Fruit fly (Drosophila melanogaster): Measurements from ENCODE around the gene CG4511.
A peak's percentile ranks its signal among the peaks of the same experiment; 100 is the strongest.

The CG4511 gene

DNA sequence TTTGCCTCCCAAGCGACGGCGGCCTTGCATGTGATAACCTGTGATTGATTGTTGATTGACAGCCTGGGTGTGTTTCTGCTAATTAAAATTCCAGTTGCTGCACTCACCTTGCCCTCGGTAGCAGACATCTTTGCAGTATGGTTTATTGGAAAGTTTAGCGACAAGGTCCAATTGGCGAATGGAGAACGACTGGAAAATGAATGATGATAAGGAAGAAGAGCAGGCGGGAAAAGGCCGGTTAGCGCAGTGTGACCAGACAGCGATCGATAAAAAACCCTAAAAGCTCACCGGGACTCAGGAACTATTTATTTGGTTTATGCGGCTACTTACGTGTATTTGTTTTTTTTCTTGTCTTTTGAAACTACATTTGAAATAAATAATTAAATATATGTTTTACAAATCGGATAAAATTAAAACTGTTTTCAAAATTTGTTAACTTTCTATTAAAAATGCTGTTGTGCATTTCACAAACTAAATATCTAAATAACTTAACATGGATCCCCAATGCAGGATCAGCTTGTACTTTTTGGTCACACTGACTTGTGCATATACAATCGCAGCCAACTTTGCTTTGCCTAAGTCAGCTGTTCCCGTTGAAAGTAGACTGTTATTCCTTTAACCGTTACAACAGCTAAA is 18.0 kb downstream of the CG4511 start, which contains the start of gene Fdh (continued):
- TF ChIP-seq CG32006 (GFP tag; optimal IDR thresholded peaks at IDR 0.05) (peak; percentile 55), fkh (GFP tag; optimal IDR thresholded peaks at IDR 0.05) (peak; percentile 40), CG16779 (tag; optimal IDR thresholded peaks at IDR 0.05) (peak; percentile 31), Sox14 (GFP tag; optimal IDR thresholded peaks at IDR 0.05) (peak; percentile 31), esn (GFP tag; optimal IDR thresholded peaks at IDR 0.05) (peak; percentile 70), CG34406 (GFP tag; optimal IDR thresholded peaks at IDR 0.05) (peak; percentile 54)

DNA sequence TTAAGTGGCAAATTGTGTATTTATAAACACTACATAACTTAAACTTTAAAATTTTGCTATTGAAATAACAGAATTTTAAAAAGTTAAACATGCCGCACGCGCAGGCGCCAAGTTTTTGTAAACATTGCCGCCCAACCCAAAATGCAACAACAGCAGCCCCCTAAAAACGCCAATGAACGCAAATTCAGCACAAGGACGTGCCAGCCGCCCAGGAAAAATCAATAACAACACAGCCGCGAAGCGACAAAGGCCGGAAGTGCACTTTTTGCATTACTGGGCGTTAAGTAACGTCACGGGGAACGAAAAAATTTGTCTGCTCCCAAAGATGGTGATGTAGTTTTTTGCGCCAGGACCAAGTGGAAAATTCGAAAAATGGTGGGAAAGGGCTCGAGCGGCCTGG is 18.5 kb downstream of the CG4511 start, which contains the start of gene CG4596:
Gene CG4596, plus strand, starts transcription at position 219 of the 400 bp plus-strand sequence.
- TF ChIP-seq Sox102F (GFP tag; optimal IDR thresholded peaks at IDR 0.05) (no peak), acj6 (GFP tag; optimal IDR thresholded peaks at IDR 0.05) (no peak), salr (GFP tag; optimal IDR thresholded peaks at IDR 0.05) (no peak), net (GFP tag; optimal IDR thresholded peaks at IDR 0.05) (no peak), CG31627 (GFP tag; optimal IDR thresholded peaks at IDR 0.05) (no peak), CG15336 (GFP tag; IDR thresholded peaks at IDR 0.05) (no peak), vri (GFP tag; optimal IDR thresholded peaks at IDR 0.05) (no peak), CG16779 (tag; optimal IDR thresholded peaks at IDR 0.05) (no peak), fd59A (GFP tag; optimal IDR thresholded peaks at IDR 0.05) (no peak), CG4318 (GFP tag; optimal IDR thresholded peaks at IDR 0.05) (no peak), svp (GFP tag) (no peak), CG6808 (GFP tag; optimal IDR thresholded peaks at IDR 0.05) (no peak), Gug (GFP tag; IDR thresholded peaks at IDR 0.05) (no peak)

DNA sequence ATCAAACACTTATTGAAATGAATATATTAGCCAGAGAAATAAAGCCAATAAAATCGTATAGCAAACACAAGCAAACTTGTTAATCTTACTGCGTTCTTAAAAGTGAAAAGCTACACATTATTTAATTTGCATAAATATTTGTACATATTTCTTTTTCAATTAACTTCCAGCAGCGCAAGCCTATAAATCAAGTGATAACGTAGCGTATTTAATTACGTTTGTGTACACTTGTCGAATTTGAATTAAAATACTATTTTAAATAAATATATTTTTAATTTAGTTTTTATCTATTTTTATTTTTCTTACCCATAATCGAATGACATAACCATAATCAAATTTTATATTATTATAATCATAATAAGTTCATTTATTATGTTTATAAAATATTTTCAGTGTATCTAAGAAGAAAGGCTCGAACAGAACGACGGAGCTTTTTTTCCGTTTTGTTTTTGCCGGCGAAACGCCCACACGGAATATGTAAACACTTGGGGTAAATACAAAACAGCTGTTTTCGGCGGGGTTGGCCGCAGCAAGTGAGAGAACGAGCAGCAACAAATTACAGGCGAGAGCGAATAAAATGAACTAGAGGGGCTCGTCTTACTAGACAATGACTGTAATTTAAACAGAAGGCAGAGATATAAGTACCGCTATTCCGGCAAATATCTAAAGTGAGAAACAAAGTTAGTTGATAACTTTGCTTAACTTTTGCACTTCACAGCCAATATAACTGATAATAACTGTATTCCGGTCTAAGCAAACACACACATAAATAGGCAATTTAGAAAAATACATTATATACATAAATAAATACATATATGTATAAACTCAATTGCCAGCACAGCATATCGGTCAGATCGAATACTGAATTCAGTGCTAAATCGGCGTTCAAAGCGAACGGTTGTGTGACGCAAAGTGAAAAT is 21.5 kb downstream of the CG4511 start, which contains the start of gene Sodh2:
Gene Sodh2, plus strand, starts transcription at position 870 of the 920 bp plus-strand sequence.
- TF ChIP-seq acj6 (GFP tag; optimal IDR thresholded peaks at IDR 0.05) (peak; percentile 26), lz (GFP tag; optimal IDR thresholded peaks at IDR 0.05) (peak; percentile 53), topi (GFP tag; optimal IDR thresholded peaks at IDR 0.05) (peak; percentile 46), Gug (GFP tag; IDR thresholded peaks at IDR 0.05) (peak; percentile 53; the same call in 1 of the 2 replicates), CG6276 (GFP tag; optimal IDR thresholded peaks at IDR 0.05) (peak; percentile 56), Hr39 (GFP tag; optimal IDR thresholded peaks at IDR 0.05) (peak; percentile 5), dac (GFP tag; optimal IDR thresholded peaks at IDR 0.05) (peak; percentile 32), CG4318 (GFP tag; optimal IDR thresholded peaks at IDR 0.05) (no peak), eg (GFP tag; IDR thresholded peaks at IDR 0.05) (peak; percentile 88), Eip93F (GFP tag; optimal IDR thresholded peaks at IDR 0.05) (peak; percentile 50), CG31627 (GFP tag; optimal IDR thresholded peaks at IDR 0.05) (peak; percentile 7), CG8319 (GFP tag; optimal IDR thresholded peaks at IDR 0.05) (no peak), fd85E (GFP tag; optimal IDR thresholded peaks at IDR 0.05) (no peak), CG6163 (GFP tag; IDR thresholded peaks at IDR 0.05) (peak; percentile 66), CG11902 (GFP tag; optimal IDR thresholded peaks at IDR 0.05) (no peak), CG10631 (GFP tag; optimal IDR thresholded peaks at IDR 0.05) (peak; percentile 12), fd59A (GFP tag; optimal IDR thresholded peaks at IDR 0.05) (no peak), dsx (GFP tag; optimal IDR thresholded peaks at IDR 0.05; ENCODE audit: poor library complexity, severe bottlenecking) (peak; percentile 70), CG16779 (tag; optimal IDR thresholded peaks at IDR 0.05) (peak; percentile 45), Eip75B (GFP tag; optimal IDR thresholded peaks at IDR 0.05) (no peak), CG9139 (GFP tag; optimal IDR thresholded peaks at IDR 0.05) (peak; percentile 42), Hr38 (GFP tag; optimal IDR thresholded peaks at IDR 0.05) (no peak), svp (GFP tag) (peak; percentile 75), CG3919 (GFP tag; optimal IDR thresholded peaks at IDR 0.05) (peak; percentile 52), vri (GFP tag; optimal IDR thresholded peaks at IDR 0.05) (peak; percentile 78), Sox14 (GFP tag; optimal IDR thresholded peaks at IDR 0.05) (peak; percentile 50), OdsH (GFP tag; optimal IDR thresholded peaks at IDR 0.05) (peak; percentile 65), CG32006 (GFP tag; optimal IDR thresholded peaks at IDR 0.05) (peak; percentile 63), CG11762 (GFP tag; optimal IDR thresholded peaks at IDR 0.05; ENCODE audit: insufficient read depth) (peak; percentile 11), Eip78C (GFP tag) (peak; percentile 85), pdm3 (GFP tag; optimal IDR thresholded peaks at IDR 0.05) (peak; percentile 53), CG11294 (GFP tag; IDR thresholded peaks at IDR 0.05) (peak; percentile 65), Sox15 (GFP tag; optimal IDR thresholded peaks at IDR 0.05) (no peak), CG6808 (GFP tag; optimal IDR thresholded peaks at IDR 0.05) (peak; percentile 45), achi (GFP tag; optimal IDR thresholded peaks at IDR 0.05) (peak; percentile 68), spab (GFP tag; optimal IDR thresholded peaks at IDR 0.05) (peak; percentile 35)

Measured in whole organism, prepupa.